Worm (Caenorhabditis elegans): ENCODE data around the gene srh-142.

- TF ChIP-seq ztf-11 (tag; optimal IDR thresholded peaks at IDR 0.05) (no peak), lin-13 (tag; optimal IDR thresholded peaks at IDR 0.05) (no peak), nhr-76 (tag; optimal IDR thresholded peaks at IDR 0.05) (no peak), pha-4 (tag; optimal IDR thresholded peaks at IDR 0.05) (no peak), nhr-12 (tag; optimal IDR thresholded peaks at IDR 0.05) (no peak), blmp-1 (tag; optimal IDR thresholded peaks at IDR 0.05) (no peak), nhr-28 (tag; optimal IDR thresholded peaks at IDR 0.05) (no peak), sptf-1 (tag; optimal IDR thresholded peaks at IDR 0.05) (no peak), nhr-2 (tag; optimal IDR thresholded peaks at IDR 0.05) (no peak), ceh-39 (tag; optimal IDR thresholded peaks at IDR 0.05) (no peak)
These were observed 5.7 kb downstream of the srh-142 start, which contains the start of gene str-14 for ce11 chrV:16455065-16455464.

Data from whole organism, mixed stage, embryonic.